Worm (Caenorhabditis elegans) whole organism, L1 larva: Measurements from ENCODE around the gene pqn-96.
A peak's percentile ranks its signal among the peaks of the same experiment; 100 is the strongest.

Experiments
- C34B4.2 ChIP-seq: sonication (generic microtip); optimal IDR thresholded peaks from 2 replicates; lab custom pipeline; 2017; ENCODE audit warnings: mild to moderate bottlenecking, missing genetic modification characterization, missing compliant biosample characterization
- F16B12.6 ChIP-seq: fragments of 150-350 bp; optimal IDR thresholded peaks from 2 replicates; lab custom pipeline; 2014; ENCODE audit warnings: missing biosample characterization, missing genetic modification characterization
- Y116A8C.19 ChIP-seq: sonication (generic microtip); optimal IDR thresholded peaks from 2 replicates; lab custom pipeline; 2016; ENCODE audit warnings: missing compliant biosample characterization, missing genetic modification characterization, borderline replicate concordance
- aha-1 ChIP-seq: fragments of 150-350 bp; optimal IDR thresholded peaks from 2 replicates; lab custom pipeline; 2014; ENCODE audit warnings: missing biosample characterization, missing genetic modification characterization
- blmp-1 ChIP-seq: fragments of 150-350 bp; optimal IDR thresholded peaks from 2 replicates; lab custom pipeline; 2014; ENCODE audit warnings: missing biosample characterization, missing genetic modification characterization
- ceh-63 ChIP-seq: fragments of 200-800 bp; sonication (Bioruptor generic); optimal IDR thresholded peaks from 2 replicates; lab custom pipeline; 2018; ENCODE audit warnings: mild to moderate bottlenecking, missing genetic modification characterization, missing compliant biosample characterization
- ceh-8 ChIP-seq: fragments of 200-800 bp; sonication (Bioruptor generic); optimal IDR thresholded peaks from 2 replicates; lab custom pipeline; 2018; ENCODE audit warnings: mild to moderate bottlenecking, missing genetic modification characterization, moderate library complexity, missing compliant biosample characterization
- ceh-82 ChIP-seq, 3 experiments: fragments of 150-350 bp in 1 of 3; sonication (generic microtip) in 2 of 3; optimal IDR thresholded peaks; 2 replicates each; lab custom pipeline; 2014 to 2017; ENCODE audit warnings: missing biosample characterization in 3 of 3, missing genetic modification characterization in 3 of 3
- ces-1 ChIP-seq: fragments of 150-350 bp; optimal IDR thresholded peaks from 2 replicates; lab custom pipeline; 2014; ENCODE audit warnings: missing biosample characterization, missing genetic modification reagents, missing genetic modification characterization
- efl-1 ChIP-seq, 4 experiments: fragments of 150-350 bp; optimal IDR thresholded peaks in 3 of 4; peaks in 1 of 4; 1 replicate in 1 of 4; 2 replicates in 3 of 4; lab custom pipeline; 2014; ENCODE audit warnings: missing biosample characterization in 2 of 4, missing genetic modification characterization in 2 of 4, missing genetic modification reagents in 2 of 4
- egl-27 ChIP-seq, 2 experiments: fragments of 150-350 bp in 1 of 2; sonication (generic microtip); optimal IDR thresholded peaks; 3 replicates each; lab custom pipeline; 2017 to 2018; ENCODE audit warnings: missing biosample characterization in 2 of 2, missing genetic modification characterization in 2 of 2, missing genetic modification reagents in 2 of 2
- elt-2 ChIP-seq: sonication (generic microtip); optimal IDR thresholded peaks from 2 replicates; lab custom pipeline; 2016; ENCODE audit warnings: missing genetic modification characterization, mild to moderate bottlenecking, inconsistent platforms, missing compliant biosample characterization, missing genetic modification reagents
- ets-5 ChIP-seq: fragments of 200-800 bp; sonication (Bioruptor generic); IDR thresholded peaks from 2 replicates; pipeline ENCODE4 v1.3.6; 2022; ENCODE audit warnings: missing genetic modification characterization, missing compliant biosample characterization
- fkh-10 ChIP-seq: sonication (generic microtip); optimal IDR thresholded peaks from 2 replicates; lab custom pipeline; 2017; ENCODE audit warnings: missing biosample characterization, missing genetic modification reagents, missing genetic modification characterization
- fkh-8 ChIP-seq: sonication (generic microtip); optimal IDR thresholded peaks from 2 replicates; lab custom pipeline; 2016; ENCODE audit warnings: mild to moderate bottlenecking, missing genetic modification characterization, missing compliant biosample characterization
- fos-1 ChIP-seq: fragments of 150-350 bp; optimal IDR thresholded peaks from 2 replicates; lab custom pipeline; 2014; ENCODE audit warnings: missing biosample characterization, missing genetic modification characterization
- hlh-17 ChIP-seq: fragments of 200-800 bp; sonication (Bioruptor generic); optimal IDR thresholded peaks from 2 replicates; lab custom pipeline; 2018; ENCODE audit warnings: missing genetic modification characterization, mild to moderate bottlenecking, missing compliant biosample characterization, moderate library complexity, borderline replicate concordance
- hlh-4 ChIP-seq: sonication (generic microtip); optimal IDR thresholded peaks from 2 replicates; lab custom pipeline; 2016; ENCODE audit warnings: mild to moderate bottlenecking, missing genetic modification characterization, missing compliant biosample characterization
- hpl-2 ChIP-seq: fragments of 150-350 bp; optimal IDR thresholded peaks from 2 replicates; lab custom pipeline; 2014; ENCODE audit warnings: missing biosample characterization, missing genetic modification reagents, missing genetic modification characterization
- irx-1 ChIP-seq: sonication (generic microtip); optimal IDR thresholded peaks from 2 replicates; lab custom pipeline; 2016; ENCODE audit warnings: missing genetic modification characterization, missing compliant biosample characterization
- isw-1 ChIP-seq: fragments of 200-800 bp; sonication (Bioruptor generic); IDR thresholded peaks from 2 replicates; pipeline ENCODE4 v1.3.6; 2022; ENCODE audit warnings: missing genetic modification characterization, missing compliant biosample characterization
- jun-1 ChIP-seq: fragments of 150-350 bp; optimal IDR thresholded peaks from 2 replicates; lab custom pipeline; 2014; ENCODE audit warnings: missing biosample characterization, missing genetic modification reagents, missing genetic modification characterization
- lin-13 ChIP-seq: fragments of 150-350 bp; optimal IDR thresholded peaks from 2 replicates; lab custom pipeline; 2014; ENCODE audit warnings: missing biosample characterization, missing genetic modification reagents, missing genetic modification characterization
- lin-14 ChIP-seq: fragments of 200-800 bp; sonication (Bioruptor generic); optimal IDR thresholded peaks from 2 replicates; lab custom pipeline; 2018; ENCODE audit warnings: mild to moderate bottlenecking, missing genetic modification characterization, moderate library complexity, missing compliant biosample characterization
- lin-15B ChIP-seq: fragments of 150-350 bp; sonication (generic microtip); optimal IDR thresholded peaks from 3 replicates; lab custom pipeline; 2014; ENCODE audit warnings: missing biosample characterization, missing genetic modification characterization
- lin-35 ChIP-seq, 2 experiments: fragments of 150-350 bp; optimal IDR thresholded peaks; 2 replicates each; lab custom pipeline; 2014; ENCODE audit warnings: missing biosample characterization in 2 of 2, missing genetic modification characterization in 2 of 2, missing genetic modification reagents in 2 of 2
- lin-39 ChIP-seq: fragments of 150-350 bp; optimal IDR thresholded peaks from 2 replicates; lab custom pipeline; 2014; ENCODE audit warnings: missing biosample characterization, missing genetic modification reagents, missing genetic modification characterization
- lsy-2 ChIP-seq, 2 experiments: fragments of 150-350 bp; optimal IDR thresholded peaks; 2 replicates each; lab custom pipeline; 2014; ENCODE audit warnings: missing biosample characterization in 2 of 2, missing genetic modification characterization in 2 of 2
- mab-9 ChIP-seq: fragments of 200-800 bp; sonication (Bioruptor generic); IDR thresholded peaks from 2 replicates; pipeline ENCODE4 v1.3.6; 2022; ENCODE audit warnings: missing genetic modification reagents, missing genetic modification characterization, missing compliant biosample characterization
- mep-1 ChIP-seq: fragments of 150-350 bp; optimal IDR thresholded peaks from 2 replicates; lab custom pipeline; 2014; ENCODE audit warnings: missing biosample characterization, missing genetic modification characterization
- nhr-19 ChIP-seq: fragments of 200-800 bp; sonication (Bioruptor generic); conservative IDR thresholded peaks from 2 replicates; pipeline ENCODE4 v1.3.6; 2022; ENCODE audit warnings: missing genetic modification characterization, missing compliant biosample characterization
- nhr-20 ChIP-seq: sonication (generic microtip); optimal IDR thresholded peaks from 2 replicates; lab custom pipeline; 2016; ENCODE audit warnings: mild to moderate bottlenecking, missing genetic modification characterization, missing compliant biosample characterization
- nhr-47 ChIP-seq: sonication (generic microtip); optimal IDR thresholded peaks from 2 replicates; lab custom pipeline; 2016; ENCODE audit warnings: mild to moderate bottlenecking, missing genetic modification characterization, moderate library complexity, missing compliant biosample characterization
- nhr-71 ChIP-seq: sonication (generic microtip); optimal IDR thresholded peaks from 2 replicates; lab custom pipeline; 2016; ENCODE audit warnings: mild to moderate bottlenecking, missing genetic modification characterization, moderate library complexity, missing compliant biosample characterization
- nhr-84 ChIP-seq: sonication (generic microtip); optimal IDR thresholded peaks from 2 replicates; lab custom pipeline; 2017; ENCODE audit warnings: missing biosample characterization, missing genetic modification characterization
- nhr-90 ChIP-seq: sonication (generic microtip); optimal IDR thresholded peaks from 2 replicates; lab custom pipeline; 2016; ENCODE audit warnings: mild to moderate bottlenecking, missing genetic modification characterization, missing compliant biosample characterization; ENCODE audit not compliant: poor library complexity
- pax-3 ChIP-seq: fragments of 200-800 bp; sonication (Bioruptor generic); optimal IDR thresholded peaks from 2 replicates; lab custom pipeline; 2018; ENCODE audit warnings: mild to moderate bottlenecking, missing genetic modification characterization, moderate library complexity, missing compliant biosample characterization
- pqm-1 ChIP-seq: sonication (generic microtip); optimal IDR thresholded peaks from 3 replicates; lab custom pipeline; 2017; ENCODE audit warnings: missing biosample characterization, missing genetic modification characterization
- rnt-1 ChIP-seq: sonication (generic microtip); optimal IDR thresholded peaks from 2 replicates; lab custom pipeline; 2016; ENCODE audit warnings: mild to moderate bottlenecking, missing genetic modification characterization, moderate library complexity, missing compliant biosample characterization
- snpc-4 ChIP-seq: fragments of 150-350 bp; optimal IDR thresholded peaks from 2 replicates; lab custom pipeline; 2014; ENCODE audit warnings: missing biosample characterization, missing genetic modification characterization
- snu-23 ChIP-seq: sonication (generic microtip); optimal IDR thresholded peaks from 2 replicates; lab custom pipeline; 2016; ENCODE audit warnings: missing genetic modification characterization, missing compliant biosample characterization
- sptf-1 ChIP-seq: fragments of 150-350 bp; optimal IDR thresholded peaks from 2 replicates; lab custom pipeline; 2014; ENCODE audit warnings: missing biosample characterization, missing genetic modification characterization
- sup-37 ChIP-seq: fragments of 200-800 bp; sonication (Bioruptor generic); optimal IDR thresholded peaks from 2 replicates; lab custom pipeline; 2018; ENCODE audit warnings: mild to moderate bottlenecking, missing genetic modification characterization, missing compliant biosample characterization
- swsn-7 ChIP-seq: sonication (generic microtip); optimal IDR thresholded peaks from 2 replicates; lab custom pipeline; 2016; ENCODE audit warnings: missing genetic modification characterization, missing compliant biosample characterization
- unc-130 ChIP-seq: fragments of 150-350 bp; optimal IDR thresholded peaks from 2 replicates; lab custom pipeline; 2017; ENCODE audit warnings: missing biosample characterization, missing genetic modification characterization, inconsistent platforms
- unc-62 ChIP-seq: fragments of 150-350 bp; optimal IDR thresholded peaks from 2 replicates; lab custom pipeline; 2014; ENCODE audit warnings: missing biosample characterization, missing genetic modification reagents, missing genetic modification characterization
- xbp-1 ChIP-seq: sonication (generic microtip); optimal IDR thresholded peaks from 2 replicates; lab custom pipeline; 2016; ENCODE audit warnings: missing genetic modification characterization, missing compliant biosample characterization
- zip-4 ChIP-seq: fragments of 200-800 bp; sonication (Bioruptor generic); optimal IDR thresholded peaks from 2 replicates; lab custom pipeline; 2018; ENCODE audit warnings: mild to moderate bottlenecking, missing genetic modification characterization, moderate library complexity, missing compliant biosample characterization
- ztf-11 ChIP-seq, 2 experiments: sonication (generic microtip); optimal IDR thresholded peaks; 2 replicates each; lab custom pipeline; 2016 to 2017; ENCODE audit warnings: missing genetic modification characterization in 2 of 2, missing biosample characterization in 1 of 2, missing compliant biosample characterization in 1 of 2
- ztf-4 ChIP-seq: fragments of 150-350 bp; optimal IDR thresholded peaks from 2 replicates; lab custom pipeline; 2014; ENCODE audit warnings: missing biosample characterization, missing genetic modification characterization

The pqn-96 gene

DNA sequence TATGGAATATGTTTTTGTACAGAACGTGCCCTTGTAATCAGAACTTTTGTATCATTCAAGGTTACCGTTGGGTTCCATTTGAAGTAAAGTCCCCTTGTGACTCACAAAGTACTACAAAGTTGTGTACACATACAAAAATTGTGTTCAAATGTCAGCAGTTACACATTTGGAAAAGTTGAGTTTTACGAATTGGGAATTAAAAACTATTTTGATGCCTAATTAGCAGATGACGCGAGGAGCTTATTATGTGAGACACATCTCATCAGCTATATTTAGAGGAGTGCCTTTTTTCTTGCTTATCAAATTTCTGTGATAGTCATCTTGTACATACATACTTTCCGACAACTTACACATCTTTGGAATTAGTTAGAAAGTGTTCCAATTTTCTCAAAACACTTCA, 25.7 kb downstream of the pqn-96 start:
- TF ChIP-seq ces-1 (GFP tag; lab: Kevin White, UChicago) (no peak), ceh-8 (peak; percentile 55)

DNA sequence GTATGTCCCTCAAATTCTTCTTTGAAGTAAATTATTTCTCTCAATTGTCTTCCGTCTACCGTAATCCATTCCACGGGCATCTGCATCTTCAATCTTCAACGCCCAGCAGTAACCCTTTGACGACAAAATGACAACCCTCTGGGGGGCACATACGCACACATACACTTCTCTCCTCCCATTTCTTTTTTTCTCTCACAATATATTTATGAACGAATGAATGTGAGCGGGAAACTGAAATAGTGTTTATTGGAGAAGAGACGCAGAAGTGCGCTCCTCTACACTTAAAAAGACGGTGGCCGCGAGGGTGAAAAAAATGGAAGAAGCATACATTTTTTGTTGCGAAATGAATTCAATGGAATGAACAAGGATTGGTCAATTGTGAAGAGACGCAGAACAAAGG, 27.2 kb downstream of the pqn-96 start:
- TF ChIP-seq ztf-4 (tag; lab: Kevin White, UChicago) (peak; percentile 15), ceh-63 (no peak), fkh-8 (peak; percentile 80), hlh-4 (tag; lab: Kevin White, UChicago) (no peak), nhr-20 (tag; lab: Kevin White, UChicago) (peak; percentile 55), efl-1 (optimal IDR thresholded peaks at IDR 0.05; lab: Kevin White, UChicago) (peak; percentile 58 to 77), efl-1 (GFP tag; optimal IDR thresholded peaks at IDR 0.05 in 1 of 2; lab: Kevin White, UChicago) (peak; percentile 57 to 77), lin-15B (tag; lab: Kevin White, UChicago) (peak; percentile 24), unc-62 (GFP tag; lab: Kevin White, UChicago) (no peak), egl-27 (tag; optimal IDR thresholded peaks at IDR 0.05; lab: Kevin White, UChicago) (no peak), isw-1 (GFP tag; lab: Robert Waterston, UW) (peak; percentile 43), C34B4.2 (tag; lab: Kevin White, UChicago) (no peak), snpc-4 (tag; lab: Kevin White, UChicago) (peak; percentile 61), ceh-82 (tag; optimal IDR thresholded peaks at IDR 0.05; lab: Kevin White, UChicago) (peak; percentile 25 to 63 (median 34)), lsy-2 (tag; optimal IDR thresholded peaks at IDR 0.05; lab: Kevin White, UChicago) (peak; percentile 84 to 93), mep-1 (tag; lab: Kevin White, UChicago) (peak; percentile 97), lin-14 (GFP tag; lab: Kevin White, UChicago) (peak; percentile 97), Y116A8C.19 (tag; lab: Kevin White, UChicago) (no peak), F16B12.6 (tag; lab: Kevin White, UChicago) (peak; percentile 35), ztf-11 (tag; optimal IDR thresholded peaks at IDR 0.05; lab: Kevin White, UChicago) (no peak), hlh-17 (GFP tag; lab: Kevin White, UChicago) (no peak), lin-35 (GFP tag; optimal IDR thresholded peaks at IDR 0.05; lab: Kevin White, UChicago) (peak; percentile 67 to 77), nhr-90 (tag; lab: Kevin White, UChicago) (peak; percentile 22), zip-4 (GFP tag; lab: Kevin White, UChicago) (peak; percentile 7), sup-37 (GFP tag; lab: Kevin White, UChicago) (no peak), nhr-71 (tag; lab: Kevin White, UChicago) (peak; percentile 72), aha-1 (no peak), lin-39 (tag; lab: Kevin White, UChicago) (no peak), ets-5 (no peak), fkh-10 (peak; percentile 54), fos-1 (peak; percentile 63), nhr-19 (peak; percentile 35), mab-9 (GFP tag; lab: Robert Waterston, UW) (no peak), snu-23 (GFP tag; lab: Kevin White, UChicago) (peak; percentile 69), lin-13 (GFP tag; lab: Kevin White, UChicago) (peak; percentile 50), pqm-1 (tag; lab: Kevin White, UChicago) (no peak), sptf-1 (no peak), elt-2 (tag; lab: Kevin White, UChicago) (peak; percentile 24), rnt-1 (tag; lab: Kevin White, UChicago) (peak; percentile 19), swsn-7 (tag; lab: Kevin White, UChicago) (peak; percentile 58), nhr-84 (tag; lab: Kevin White, UChicago) (no peak), blmp-1 (tag; lab: Kevin White, UChicago) (peak; percentile 85), unc-130 (tag; lab: Kevin White, UChicago) (no peak), nhr-47 (peak; percentile 52), xbp-1 (tag; lab: Kevin White, UChicago) (peak; percentile 44), hpl-2 (GFP tag; lab: Kevin White, UChicago) (no peak), pax-3 (no peak), jun-1 (tag; lab: Kevin White, UChicago) (peak; percentile 57), irx-1 (tag; lab: Kevin White, UChicago) (no peak)
